Fruit fly (Drosophila melanogaster) whole organism, embryonic: ENCODE data around the gene dec.

Experiments used
- B-H2 ChIP-seq: fragments of 200-800 bp; sonication (Bioruptor generic); optimal IDR thresholded peaks from 2 replicates; lab custom pipeline; 2018; ENCODE audit warnings: missing biosample characterization, mild to moderate bottlenecking, missing genetic modification characterization
- BtbVII ChIP-seq: fragments of 200-800 bp; sonication (Bioruptor generic); optimal IDR thresholded peaks from 3 replicates; lab custom pipeline; 2017; ENCODE audit warnings: missing biosample characterization, mild to moderate bottlenecking, missing genetic modification characterization
- CG10979 ChIP-seq: fragments of 200-800 bp; sonication (Bioruptor generic); optimal IDR thresholded peaks from 2 replicates; lab custom pipeline; 2018; ENCODE audit warnings: missing biosample characterization, mild to moderate bottlenecking, missing genetic modification characterization, moderate library complexity
- CG11560 ChIP-seq: fragments of 200-800 bp; sonication (Bioruptor generic); IDR thresholded peaks from 3 replicates; pipeline ENCODE4 v1.3.6; 2022; ENCODE audit warnings: missing biosample characterization, missing genetic modification characterization
- CG14050 ChIP-seq: fragments of 200-800 bp; sonication (Bioruptor generic); IDR thresholded peaks from 3 replicates; pipeline ENCODE4 v1.3.6; 2022; ENCODE audit warnings: missing biosample characterization, missing genetic modification characterization
- CG15514 ChIP-seq: fragments of 200-800 bp; sonication (Bioruptor generic); optimal IDR thresholded peaks from 3 replicates; lab custom pipeline; 2017; ENCODE audit warnings: missing biosample characterization, missing genetic modification characterization, mild to moderate bottlenecking, moderate library complexity, missing genetic modification reagents
- CG17186 ChIP-seq: fragments of 200-800 bp; sonication (Bioruptor generic); optimal IDR thresholded peaks from 3 replicates; lab custom pipeline; 2017; ENCODE audit warnings: missing biosample characterization, missing genetic modification reagents, missing genetic modification characterization
- CG31388 ChIP-seq: fragments of 200-800 bp; sonication (Bioruptor generic); optimal IDR thresholded peaks from 2 replicates; lab custom pipeline; 2016; ENCODE audit warnings: missing biosample characterization, missing genetic modification characterization
- CG3407 ChIP-seq: fragments of 200-800 bp; sonication (Bioruptor generic); optimal IDR thresholded peaks from 2 replicates; lab custom pipeline; 2018; ENCODE audit warnings: missing biosample characterization, mild to moderate bottlenecking, missing genetic modification characterization
- CG34224 ChIP-seq: fragments of 200-800 bp; sonication (Bioruptor generic); IDR thresholded peaks from 3 replicates; pipeline ENCODE4 v1.3.6; 2022; ENCODE audit warnings: missing biosample characterization, missing genetic modification characterization; ENCODE audit not compliant: partially characterized antibody
- CG4328 ChIP-seq: fragments of 200-800 bp; sonication (Bioruptor generic); optimal IDR thresholded peaks from 3 replicates; lab custom pipeline; 2017; ENCODE audit warnings: missing biosample characterization, missing genetic modification reagents, missing genetic modification characterization
- CG5245 ChIP-seq: fragments of 200-800 bp; sonication (Bioruptor generic); optimal IDR thresholded peaks from 3 replicates; lab custom pipeline; 2016; ENCODE audit warnings: missing biosample characterization, missing genetic modification characterization
- CG6175 ChIP-seq: fragments of 200-800 bp; sonication (Bioruptor generic); IDR thresholded peaks from 3 replicates; pipeline ENCODE4 v1.3.6; 2022; ENCODE audit warnings: missing biosample characterization, missing genetic modification characterization
- CG6791 ChIP-seq: fragments of 200-800 bp; sonication (Bioruptor generic); IDR thresholded peaks from 3 replicates; pipeline ENCODE4 v1.3.6; 2022; ENCODE audit warnings: missing biosample characterization, missing genetic modification characterization; ENCODE audit not compliant: partially characterized antibody
- CG7357 ChIP-seq: fragments of 200-800 bp; sonication (Bioruptor generic); IDR thresholded peaks from 3 replicates; pipeline ENCODE4 v1.3.6; 2022; ENCODE audit warnings: missing biosample characterization, missing genetic modification characterization
- CG7987 ChIP-seq: fragments of 200-800 bp; sonication (Bioruptor generic); optimal IDR thresholded peaks from 2 replicates; lab custom pipeline; 2018; ENCODE audit warnings: missing biosample characterization, mild to moderate bottlenecking, missing genetic modification characterization, moderate library complexity
- CG8478 ChIP-seq: fragments of >200 bp; optimal IDR thresholded peaks from 2 replicates; lab custom pipeline; 2018
- CG9817 ChIP-seq: fragments of 200-800 bp; sonication (Bioruptor generic); optimal IDR thresholded peaks from 2 replicates; lab custom pipeline; 2018; ENCODE audit warnings: missing biosample characterization, mild to moderate bottlenecking, missing genetic modification characterization, moderate library complexity
- Dek ChIP-seq: fragments of 200-800 bp; sonication (Bioruptor generic); optimal IDR thresholded peaks from 3 replicates; lab custom pipeline; 2019; ENCODE audit warnings: missing biosample characterization, mild to moderate bottlenecking, missing genetic modification characterization, moderate library complexity
- Dll ChIP-seq: fragments of 200-800 bp; sonication (Bioruptor generic); IDR thresholded peaks from 4 replicates; pipeline ENCODE4 v1.3.6; 2022; ENCODE audit warnings: missing biosample characterization, missing genetic modification characterization; ENCODE audit not compliant: partially characterized antibody
- Eip74EF ChIP-seq, 2 experiments: fragments of 200-800 bp in 1 of 2; fragments of >200 bp in 1 of 2; sonication (Bioruptor generic) in 1 of 2; optimal IDR thresholded peaks; 2 replicates each; lab custom pipeline; 2017 to 2019; ENCODE audit warnings: missing biosample characterization in 2 of 2, missing genetic modification characterization in 2 of 2, mild to moderate bottlenecking in 1 of 2, moderate library complexity in 1 of 2
- GATAe ChIP-seq: fragments of 200-800 bp; sonication (Bioruptor generic); conservative IDR thresholded peaks from 2 replicates; pipeline ENCODE4 v1.3.6; 2022; ENCODE audit warnings: missing biosample characterization, missing genetic modification characterization
- Hr51 ChIP-seq, 2 experiments: fragments of 200-800 bp; sonication (Bioruptor generic); optimal IDR thresholded peaks; 2 replicates in 1 of 2; 3 replicates in 1 of 2; lab custom pipeline; 2016 to 2018; ENCODE audit warnings: missing biosample characterization in 2 of 2, missing genetic modification characterization in 2 of 2, mild to moderate bottlenecking in 1 of 2, moderate library complexity in 1 of 2
- Kr ChIP-seq: fragments of 200-800 bp; sonication (Bioruptor generic); optimal IDR thresholded peaks from 2 replicates; lab custom pipeline; 2017; ENCODE audit warnings: missing biosample characterization, mild to moderate bottlenecking, missing genetic modification characterization
- Max ChIP-seq: fragments of 200-800 bp; sonication (Bioruptor generic); optimal IDR thresholded peaks from 2 replicates; lab custom pipeline; 2016; ENCODE audit warnings: missing biosample characterization, mild to moderate bottlenecking, missing genetic modification characterization
- Pdp1 ChIP-seq, 2 experiments: fragments of 200-800 bp; sonication (Bioruptor generic); optimal IDR thresholded peaks; 3 replicates each; lab custom pipeline; 2016; ENCODE audit warnings: missing biosample characterization in 2 of 2, missing genetic modification characterization in 2 of 2, mild to moderate bottlenecking in 1 of 2, moderate library complexity in 1 of 2
- Scr ChIP-seq: fragments of 200-800 bp; sonication (Bioruptor generic); IDR thresholded peaks from 2 replicates; pipeline ENCODE4 v1.3.6; 2022; ENCODE audit warnings: missing biosample characterization, missing genetic modification characterization; ENCODE audit not compliant: partially characterized antibody
- Sox100B ChIP-seq: fragments of 200-800 bp; sonication (Bioruptor generic); optimal IDR thresholded peaks from 3 replicates; lab custom pipeline; 2018; ENCODE audit warnings: missing biosample characterization, mild to moderate bottlenecking, missing genetic modification characterization
- ab ChIP-seq: fragments of 200-800 bp; sonication (Bioruptor generic); optimal IDR thresholded peaks from 2 replicates; lab custom pipeline; 2016; ENCODE audit warnings: missing biosample characterization, missing genetic modification characterization
- btn ChIP-seq: fragments of 200-800 bp; sonication (Bioruptor generic); optimal IDR thresholded peaks from 2 replicates; lab custom pipeline; 2016; ENCODE audit warnings: missing biosample characterization, missing genetic modification characterization
- caup ChIP-seq: fragments of 200-800 bp; sonication (Bioruptor generic); optimal IDR thresholded peaks from 3 replicates; lab custom pipeline; 2017; ENCODE audit warnings: missing biosample characterization, mild to moderate bottlenecking, missing genetic modification characterization, moderate library complexity; ENCODE audit not compliant: severe bottlenecking
- chinmo ChIP-seq: fragments of 200-800 bp; sonication (Bioruptor generic); IDR thresholded peaks from 4 replicates; pipeline ENCODE4 v1.3.6; 2022; ENCODE audit warnings: missing biosample characterization, missing genetic modification characterization; ENCODE audit not compliant: partially characterized antibody
- corto ChIP-seq: fragments of 200-800 bp; sonication (Bioruptor generic); optimal IDR thresholded peaks from 2 replicates; lab custom pipeline; 2016; ENCODE audit warnings: missing biosample characterization, mild to moderate bottlenecking, missing genetic modification characterization, moderate library complexity
- da ChIP-seq: fragments of 200-800 bp; sonication (Bioruptor generic); optimal IDR thresholded peaks from 2 replicates; lab custom pipeline; 2016; ENCODE audit warnings: missing biosample characterization, missing genetic modification characterization
- dan ChIP-seq: fragments of 200-800 bp; sonication (Bioruptor generic); IDR thresholded peaks from 2 replicates; pipeline ENCODE4 v1.3.6; 2022; ENCODE audit warnings: missing biosample characterization, missing genetic modification characterization
- grau ChIP-seq: fragments of 200-800 bp; optimal IDR thresholded peaks from 3 replicates; lab custom pipeline; 2019; ENCODE audit warnings: missing biosample characterization, mild to moderate bottlenecking, missing genetic modification characterization, moderate library complexity
- hbn ChIP-seq: fragments of 200-800 bp; sonication (Bioruptor generic); IDR thresholded peaks from 2 replicates; pipeline ENCODE4 v1.3.6; 2022; ENCODE audit warnings: missing biosample characterization, missing genetic modification characterization; ENCODE audit not compliant: partially characterized antibody
- her ChIP-seq: fragments of 200-800 bp; sonication (Bioruptor generic); optimal IDR thresholded peaks from 2 replicates; lab custom pipeline; 2016; ENCODE audit warnings: missing biosample characterization, missing genetic modification characterization
- inv ChIP-seq: fragments of 200-800 bp; sonication (Bioruptor generic); IDR thresholded peaks from 2 replicates; pipeline ENCODE4 v1.3.6; 2022; ENCODE audit warnings: missing biosample characterization, missing genetic modification characterization; ENCODE audit not compliant: partially characterized antibody
- mirr ChIP-seq: fragments of 200-800 bp; sonication (Bioruptor generic); optimal IDR thresholded peaks from 3 replicates; lab custom pipeline; 2018; ENCODE audit warnings: missing biosample characterization, mild to moderate bottlenecking, missing genetic modification characterization
- pan ChIP-seq, 4 experiments: fragments of >200 bp in 3 of 4; fragments of 200-800 bp in 1 of 4; sonication (Bioruptor generic) in 1 of 4; optimal IDR thresholded peaks in 3 of 4; IDR thresholded peaks in 1 of 4; 2 replicates each; pipeline versions ENCODE4 v1.3.6 to Lab custom; 2017 to 2022; ENCODE audit warnings: missing biosample characterization in 2 of 4, missing genetic modification characterization in 2 of 4, mixed read lengths in 1 of 4
- phol ChIP-seq: fragments of 200-800 bp; sonication (Bioruptor generic); optimal IDR thresholded peaks from 3 replicates; lab custom pipeline; 2018; ENCODE audit warnings: missing biosample characterization, mild to moderate bottlenecking, missing genetic modification characterization, moderate library complexity
- rib ChIP-seq: fragments of 200-800 bp; sonication (Bioruptor generic); IDR thresholded peaks from 2 replicates; pipeline ENCODE4 v1.3.6; 2022; ENCODE audit warnings: missing biosample characterization, missing genetic modification characterization
- sens ChIP-seq: fragments of 200-800 bp; sonication (Bioruptor generic); peaks from one replicate; lab custom pipeline; 2016; ENCODE audit warnings: missing biosample characterization, missing genetic modification characterization
- sim ChIP-seq: fragments of 200-800 bp; sonication (Bioruptor generic); IDR thresholded peaks from 2 replicates; pipeline ENCODE4 v1.3.6; 2022; ENCODE audit warnings: missing biosample characterization, missing genetic modification characterization
- tna ChIP-seq: fragments of 200-800 bp; sonication (Bioruptor generic); IDR thresholded peaks from 2 replicates; pipeline ENCODE4 v1.3.6; 2022; ENCODE audit warnings: missing biosample characterization, missing genetic modification characterization; ENCODE audit not compliant: partially characterized antibody
- yki ChIP-seq: fragments of >200 bp; optimal IDR thresholded peaks from 3 replicates; lab custom pipeline; 2018
- zen2 ChIP-seq: fragments of 200-800 bp; sonication (Bioruptor generic); IDR thresholded peaks from 3 replicates; pipeline ENCODE4 v1.3.6; 2022; ENCODE audit warnings: missing biosample characterization, missing genetic modification characterization; ENCODE audit not compliant: partially characterized antibody

Gene dec

DNA sequence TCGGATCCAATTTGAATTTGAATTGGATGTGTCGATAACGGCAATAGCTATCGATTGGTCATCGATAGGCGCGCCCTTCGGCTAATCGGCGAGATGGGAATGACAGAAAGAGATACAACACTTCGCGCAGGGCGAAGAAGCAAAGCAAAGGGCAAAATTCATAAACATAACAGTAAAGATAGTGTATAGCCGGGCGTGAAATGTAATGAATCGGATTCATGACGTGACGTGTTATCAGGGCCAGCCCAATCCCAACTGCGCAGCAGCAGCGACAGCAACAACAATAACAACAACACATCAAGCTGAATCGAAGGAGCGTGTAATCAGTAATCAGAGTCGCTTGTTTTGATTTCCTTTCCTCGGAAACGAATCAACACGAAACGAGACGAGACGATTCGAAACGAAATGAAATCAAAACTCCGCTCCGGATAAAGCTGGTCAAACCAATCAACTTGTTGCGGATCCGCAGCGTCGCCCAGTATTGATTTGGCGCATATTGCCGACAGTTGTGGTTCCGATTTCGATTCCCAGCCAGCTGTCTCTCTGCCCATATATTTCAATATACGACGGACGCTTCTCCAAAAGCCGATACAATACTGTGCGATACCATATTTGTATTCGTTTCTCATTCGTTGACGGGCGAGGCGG is 39.1 kb upstream of the dec start, which contains the start of gene snz (continued):
- no peak for TF ChIP-seq CG31388 (GFP tag; lab: Kevin White, UChicago)
- TF ChIP-seq yki, result no peak
- no peak for TF ChIP-seq rib (GFP tag; lab: Robert Waterston, UW)
- peak; percentile 74 for TF ChIP-seq Scr (GFP tag; lab: Robert Waterston, UW)
- TF ChIP-seq corto (GFP tag; lab: Kevin White, UChicago), result no peak
- TF ChIP-seq CG17186, result peak; percentile 51
- TF ChIP-seq GATAe (GFP tag; lab: Robert Waterston, UW), result peak; percentile 54; the same call in 1 of the 2 replicates
- TF ChIP-seq sim, result no peak
- TF ChIP-seq CG8478 (lab: Kevin White, UChicago), result no peak
- TF ChIP-seq Sox100B (GFP tag; lab: Kevin White, UChicago), result no peak
- no peak for TF ChIP-seq CG7357 (GFP tag; lab: Robert Waterston, UW)
- no peak for TF ChIP-seq btn (GFP tag; lab: Kevin White, UChicago)
- TF ChIP-seq phol, result no peak
- no peak for TF ChIP-seq ab (GFP tag; lab: Kevin White, UChicago)
- peak; percentile 80 for TF ChIP-seq tna (GFP tag; lab: Robert Waterston, UW)
- TF ChIP-seq Eip74EF (GFP tag; optimal IDR thresholded peaks at IDR 0.05; lab: Kevin White, UChicago), result no peak
- TF ChIP-seq CG9817 (tag; lab: Kevin White, UChicago), result no peak
- TF ChIP-seq Dll (GFP tag; lab: Robert Waterston, UW), result peak; percentile 77
- no peak for TF ChIP-seq grau (tag; lab: Kevin White, UChicago)
- peak; percentile 68; the same call in 2 of the 3 replicates for TF ChIP-seq zen2
- TF ChIP-seq CG4328 (GFP tag; lab: Kevin White, UChicago), result no peak
- TF ChIP-seq hbn (GFP tag; lab: Robert Waterston, UW), result peak; percentile 75
- TF ChIP-seq CG15514 (GFP tag; lab: Kevin White, UChicago), result peak; percentile 25
- TF ChIP-seq CG3407 (GFP tag; lab: Kevin White, UChicago), result no peak
- peak; percentile 10 for TF ChIP-seq caup (GFP tag; lab: Kevin White, UChicago)
- TF ChIP-seq mirr (GFP tag; lab: Kevin White, UChicago), result peak; percentile 83
- TF ChIP-seq Dek, result no peak
- no peak for TF ChIP-seq da (GFP tag; lab: Kevin White, UChicago)
- TF ChIP-seq Pdp1 (GFP tag; optimal IDR thresholded peaks at IDR 0.05; lab: Kevin White, UChicago), result peak in 1 of 2 experiments; percentile 52
- TF ChIP-seq dan, result no peak
- TF ChIP-seq Hr51 (GFP tag; optimal IDR thresholded peaks at IDR 0.05; lab: Kevin White, UChicago), result no peak
- peak; percentile 23 for TF ChIP-seq CG7987 (GFP tag; lab: Kevin White, UChicago)
- no peak for TF ChIP-seq CG6175 (GFP tag; lab: Robert Waterston, UW)
- peak; percentile 30 for TF ChIP-seq B-H2 (GFP tag; lab: Kevin White, UChicago)
- no peak for TF ChIP-seq CG11560
- TF ChIP-seq BtbVII, result peak; percentile 55
- peak; percentile 70 for TF ChIP-seq sens (GFP tag; lab: Kevin White, UChicago)
- TF ChIP-seq Kr (GFP tag; lab: Kevin White, UChicago), result no peak
- TF ChIP-seq CG6791, result peak; percentile 81
- no peak for TF ChIP-seq pan (optimal IDR thresholded peaks at IDR 0.05; lab: Kevin White, UChicago)
- peak in 1 of 2 experiments; percentile 19 for TF ChIP-seq pan (GFP tag; optimal IDR thresholded peaks at IDR 0.05 in 1 of 2, IDR thresholded peaks at IDR 0.05 in 1 of 2)
- TF ChIP-seq CG10979, result no peak
- no peak for TF ChIP-seq her
- TF ChIP-seq inv, result peak; percentile 48; the same call in 1 of the 2 replicates
- peak; percentile 81; the same call in 3 of the 4 replicates for TF ChIP-seq chinmo (GFP tag; lab: Robert Waterston, UW)
- no peak for TF ChIP-seq CG5245
- no peak for TF ChIP-seq CG14050
- TF ChIP-seq Max (GFP tag; lab: Kevin White, UChicago), result no peak
- peak; percentile 76 for TF ChIP-seq CG34224
